Fruit fly (Drosophila melanogaster) whole organism, embryonic: Measurements from ENCODE around the gene CG15332.
A peak's percentile ranks its signal among the peaks of the same experiment; 100 is the strongest.

ENCODE experiments used
- Adf1 ChIP-seq: fragments of 200-800 bp; sonication (Bioruptor generic); IDR thresholded peaks from 2 replicates; pipeline ENCODE4 v1.3.6; 2022; ENCODE audit warnings: missing biosample characterization, missing genetic modification characterization
- Atf6 ChIP-seq: fragments of 200-800 bp; sonication (Bioruptor generic); IDR thresholded peaks from 2 replicates; pipeline ENCODE4 v1.3.6; 2022; ENCODE audit warnings: missing biosample characterization, missing genetic modification characterization
- CG12071 ChIP-seq: fragments of 200-800 bp; sonication (Bioruptor generic); optimal IDR thresholded peaks from 3 replicates; lab custom pipeline; 2018; ENCODE audit warnings: missing biosample characterization, mild to moderate bottlenecking, missing genetic modification characterization
- CG12155 ChIP-seq: fragments of 200-800 bp; sonication (Bioruptor generic); optimal IDR thresholded peaks from 3 replicates; lab custom pipeline; 2016; ENCODE audit warnings: missing biosample characterization, missing genetic modification characterization
- CG12219 ChIP-seq: fragments of 200-800 bp; sonication (Bioruptor generic); optimal IDR thresholded peaks from 3 replicates; lab custom pipeline; 2018; ENCODE audit warnings: missing biosample characterization, mild to moderate bottlenecking, missing genetic modification characterization
- CG12769 ChIP-seq: fragments of 200-800 bp; sonication (Bioruptor generic); optimal IDR thresholded peaks from 2 replicates; lab custom pipeline; 2019; ENCODE audit warnings: missing biosample characterization, mild to moderate bottlenecking, missing genetic modification characterization, moderate library complexity
- CG15269 ChIP-seq: fragments of 200-800 bp; sonication (Bioruptor generic); optimal IDR thresholded peaks from 2 replicates; lab custom pipeline; 2018; ENCODE audit warnings: missing biosample characterization, mild to moderate bottlenecking, missing genetic modification characterization, moderate library complexity
- CG1529 ChIP-seq: fragments of 200-800 bp; sonication (Bioruptor generic); optimal IDR thresholded peaks from 3 replicates; lab custom pipeline; 2018; ENCODE audit warnings: missing biosample characterization, missing genetic modification characterization
- CG30403 ChIP-seq: fragments of 200-800 bp; sonication (Bioruptor generic); optimal IDR thresholded peaks from 3 replicates; lab custom pipeline; 2016; ENCODE audit warnings: missing biosample characterization, missing genetic modification characterization
- CG3838 ChIP-seq: fragments of 200-800 bp; sonication (Bioruptor generic); optimal IDR thresholded peaks from 3 replicates; lab custom pipeline; 2016; ENCODE audit warnings: missing biosample characterization, missing genetic modification characterization
- CG3995 ChIP-seq: fragments of 200-800 bp; sonication (Bioruptor generic); optimal IDR thresholded peaks from 3 replicates; lab custom pipeline; 2016; ENCODE audit warnings: missing biosample characterization, missing genetic modification characterization
- CG43689 ChIP-seq: fragments of 200-800 bp; sonication (Bioruptor generic); IDR thresholded peaks from 2 replicates; pipeline ENCODE4 v1.3.6; 2022; ENCODE audit warnings: missing biosample characterization, missing genetic modification characterization
- CG4854 ChIP-seq: fragments of 200-800 bp; sonication (Bioruptor generic); optimal IDR thresholded peaks from 2 replicates; lab custom pipeline; 2016; ENCODE audit warnings: missing biosample characterization, missing genetic modification characterization, inconsistent platforms
- Dp ChIP-seq: fragments of 200-800 bp; sonication (Bioruptor generic); optimal IDR thresholded peaks from 2 replicates; lab custom pipeline; 2018; ENCODE audit warnings: missing biosample characterization, mild to moderate bottlenecking, missing genetic modification characterization, moderate library complexity
- Dref ChIP-seq: fragments of 200-800 bp; sonication (Bioruptor generic); IDR thresholded peaks from 2 replicates; pipeline ENCODE4 v1.3.6; 2022; ENCODE audit warnings: missing biosample characterization, missing genetic modification characterization
- ERR ChIP-seq: fragments of 200-800 bp; sonication (Bioruptor generic); optimal IDR thresholded peaks from 2 replicates; lab custom pipeline; 2016; ENCODE audit warnings: missing biosample characterization, missing genetic modification characterization
- Gug ChIP-seq: fragments of 200-800 bp; sonication (Bioruptor generic); IDR thresholded peaks from 4 replicates; pipeline ENCODE4 v1.3.6; 2022; ENCODE audit warnings: missing biosample characterization, missing genetic modification characterization
- H15 ChIP-seq: fragments of 200-800 bp; sonication (Bioruptor generic); IDR thresholded peaks from 3 replicates; pipeline ENCODE4 v1.3.6; 2022; ENCODE audit warnings: missing biosample characterization, missing genetic modification characterization
- HmgZ ChIP-seq: fragments of 200-800 bp; sonication (Bioruptor generic); optimal IDR thresholded peaks from 2 replicates; lab custom pipeline; 2018; ENCODE audit warnings: missing biosample characterization, mild to moderate bottlenecking, missing genetic modification characterization
- Sin3A ChIP-seq: fragments of >200 bp; optimal IDR thresholded peaks from 2 replicates; lab custom pipeline; 2018
- Six4 ChIP-seq: fragments of 200-800 bp; sonication (Bioruptor generic); optimal IDR thresholded peaks from 2 replicates; lab custom pipeline; 2016; ENCODE audit warnings: missing biosample characterization, missing genetic modification characterization
- Spps ChIP-seq: fragments of 200-800 bp; sonication (Bioruptor generic); optimal IDR thresholded peaks from 2 replicates; lab custom pipeline; 2018; ENCODE audit warnings: missing biosample characterization, mild to moderate bottlenecking, missing genetic modification characterization
- amos ChIP-seq: fragments of 200-800 bp; sonication (Bioruptor generic); IDR thresholded peaks from 2 replicates; pipeline ENCODE4 v1.3.6; 2022; ENCODE audit warnings: missing biosample characterization, missing genetic modification characterization; ENCODE audit not compliant: partially characterized antibody
- danr ChIP-seq: fragments of 200-800 bp; sonication (Bioruptor generic); IDR thresholded peaks from 2 replicates; pipeline ENCODE4 v1.3.6; 2022; ENCODE audit warnings: missing biosample characterization, missing genetic modification characterization
- fd102C ChIP-seq: fragments of 200-800 bp; sonication (Bioruptor generic); optimal IDR thresholded peaks from 2 replicates; lab custom pipeline; 2018; ENCODE audit warnings: missing biosample characterization, mild to moderate bottlenecking, missing genetic modification characterization, moderate library complexity
- h ChIP-seq: fragments of >200 bp; optimal IDR thresholded peaks from 2 replicates; lab custom pipeline; 2017
- lbe ChIP-seq: fragments of 200-800 bp; sonication (Bioruptor generic); optimal IDR thresholded peaks from 2 replicates; lab custom pipeline; 2016; ENCODE audit warnings: missing biosample characterization, mild to moderate bottlenecking, missing genetic modification characterization
- lilli ChIP-seq: fragments of 200-800 bp; sonication (Bioruptor generic); optimal IDR thresholded peaks from 3 replicates; lab custom pipeline; 2016; ENCODE audit warnings: missing biosample characterization, missing genetic modification characterization
- mld ChIP-seq: fragments of 200-800 bp; sonication (Bioruptor generic); IDR thresholded peaks from 3 replicates; pipeline ENCODE4 v1.3.6; 2022; ENCODE audit warnings: missing biosample characterization, missing genetic modification characterization; ENCODE audit not compliant: partially characterized antibody
- oc ChIP-seq: fragments of 200-800 bp; sonication (Bioruptor generic); optimal IDR thresholded peaks from 2 replicates; lab custom pipeline; 2018; ENCODE audit warnings: missing biosample characterization, mild to moderate bottlenecking, missing genetic modification characterization, moderate library complexity
- odd ChIP-seq: fragments of 200-800 bp; sonication (Bioruptor generic); optimal IDR thresholded peaks from 2 replicates; lab custom pipeline; 2017; ENCODE audit warnings: missing biosample characterization, mild to moderate bottlenecking, missing genetic modification characterization
- p53 ChIP-seq: fragments of 200-800 bp; sonication (Bioruptor generic); optimal IDR thresholded peaks from 2 replicates; lab custom pipeline; 2016; ENCODE audit warnings: missing biosample characterization, missing genetic modification characterization
- pita ChIP-seq: fragments of 200-800 bp; sonication (Bioruptor generic); optimal IDR thresholded peaks from 2 replicates; lab custom pipeline; 2017; ENCODE audit warnings: missing biosample characterization, mild to moderate bottlenecking, missing genetic modification characterization
- pum ChIP-seq: fragments of 200-800 bp; sonication (Bioruptor generic); optimal IDR thresholded peaks from 2 replicates; lab custom pipeline; 2016; ENCODE audit warnings: missing biosample characterization, missing genetic modification characterization
- row ChIP-seq: fragments of 200-800 bp; sonication (Bioruptor generic); IDR thresholded peaks from 3 replicates; pipeline ENCODE4 v1.3.6; 2022; ENCODE audit warnings: missing biosample characterization, missing genetic modification characterization
- run ChIP-seq: fragments of 200-800 bp; sonication (Bioruptor generic); optimal IDR thresholded peaks from 3 replicates; lab custom pipeline; 2018; ENCODE audit warnings: missing biosample characterization, mild to moderate bottlenecking, missing genetic modification characterization
- sug ChIP-seq: fragments of 200-800 bp; optimal IDR thresholded peaks from 2 replicates; lab custom pipeline; 2019; ENCODE audit warnings: missing biosample characterization, mild to moderate bottlenecking, missing genetic modification characterization, moderate library complexity
- tll ChIP-seq, 2 experiments: fragments of 200-800 bp in 1 of 2; fragments of >200 bp in 1 of 2; sonication (Bioruptor generic) in 1 of 2; optimal IDR thresholded peaks; 2 replicates each; lab custom pipeline; 2017 to 2019; ENCODE audit warnings: missing biosample characterization in 2 of 2, missing genetic modification characterization in 2 of 2, mild to moderate bottlenecking in 1 of 2, moderate library complexity in 1 of 2
- toy ChIP-seq: fragments of 200-800 bp; sonication (Bioruptor generic); IDR thresholded peaks from 2 replicates; pipeline ENCODE4 v1.3.6; 2022; ENCODE audit warnings: missing biosample characterization, missing genetic modification characterization
- wek ChIP-seq: fragments of 200-800 bp; sonication (Bioruptor generic); optimal IDR thresholded peaks from 3 replicates; lab custom pipeline; 2018; ENCODE audit warnings: missing biosample characterization, mild to moderate bottlenecking, missing genetic modification characterization, moderate library complexity
- z ChIP-seq: fragments of 200-800 bp; sonication (Bioruptor generic); IDR thresholded peaks from 3 replicates; pipeline ENCODE4 v1.3.6; 2022; ENCODE audit warnings: missing biosample characterization, missing genetic modification characterization

CG15332 gene

DNA sequence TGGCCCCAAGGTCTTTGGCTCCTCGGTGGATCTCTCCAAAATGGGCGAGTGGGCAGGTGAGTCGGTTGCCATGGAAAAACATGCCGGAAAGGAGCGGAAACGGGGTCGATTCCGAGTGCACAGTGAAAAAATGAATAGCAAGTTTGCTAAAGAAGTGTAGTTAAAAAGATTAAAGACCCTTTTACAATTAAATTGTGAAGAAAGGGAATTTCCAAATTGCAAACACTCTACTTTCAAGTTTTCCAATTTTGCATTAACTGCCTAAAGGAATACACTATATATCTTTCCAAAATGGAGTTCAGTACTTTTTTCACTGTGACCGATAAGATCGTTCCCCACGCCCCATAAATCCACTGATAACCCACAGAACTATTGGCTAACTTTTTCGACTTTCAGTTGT, 46.3 kb downstream of the CG15332 start (continued):
- no peak for TF ChIP-seq toy
- TF ChIP-seq oc (tag; lab: Kevin White, UChicago), result no peak
- TF ChIP-seq H15, result no peak
- no peak for TF ChIP-seq amos (GFP tag; lab: Robert Waterston, UW)
- no peak for TF ChIP-seq CG3995 (GFP tag; lab: Kevin White, UChicago)
- TF ChIP-seq wek, result no peak
- peak; percentile 10 for TF ChIP-seq HmgZ
- TF ChIP-seq ERR, result no peak
- TF ChIP-seq pita (GFP tag; lab: Kevin White, UChicago), result no peak
- TF ChIP-seq lbe, result no peak
- TF ChIP-seq CG12769, result no peak
- TF ChIP-seq run (tag; lab: Kevin White, UChicago), result no peak
- TF ChIP-seq CG43689 (GFP tag; lab: Robert Waterston, UW), result no peak
- no peak for TF ChIP-seq z (GFP tag; lab: Robert Waterston, UW)
- no peak for TF ChIP-seq CG3838
- peak; percentile 60; the same call in 2 of the 3 replicates for TF ChIP-seq row (GFP tag; lab: Robert Waterston, UW)
- no peak for TF ChIP-seq CG4854
- no peak for TF ChIP-seq CG1529 (GFP tag; lab: Kevin White, UChicago)
- TF ChIP-seq CG12155 (GFP tag; lab: Kevin White, UChicago), result no peak
- TF ChIP-seq mld (GFP tag; lab: Robert Waterston, UW), result no peak
- no peak for TF ChIP-seq pum (GFP tag; lab: Kevin White, UChicago)
- TF ChIP-seq Sin3A (lab: Kevin White, UChicago), result no peak
- no peak for TF ChIP-seq CG12071
- TF ChIP-seq fd102C (GFP tag; lab: Kevin White, UChicago), result no peak
- no peak for TF ChIP-seq Dp (GFP tag; lab: Kevin White, UChicago)
- no peak for TF ChIP-seq p53 (GFP tag; lab: Kevin White, UChicago)
- no peak for TF ChIP-seq odd (GFP tag; lab: Kevin White, UChicago)
- no peak for TF ChIP-seq CG12219
- TF ChIP-seq h (lab: Kevin White, UChicago), result no peak
- TF ChIP-seq danr (GFP tag; lab: Robert Waterston, UW), result no peak
- peak; percentile 24 for TF ChIP-seq CG30403 (GFP tag; lab: Kevin White, UChicago)
- TF ChIP-seq CG15269 (tag; lab: Kevin White, UChicago), result no peak
- no peak for TF ChIP-seq tll (GFP tag; optimal IDR thresholded peaks at IDR 0.05; lab: Kevin White, UChicago)
- no peak for TF ChIP-seq Gug (GFP tag; lab: Robert Waterston, UW)
- TF ChIP-seq Six4 (GFP tag; lab: Kevin White, UChicago), result no peak
- TF ChIP-seq Spps, result no peak
- TF ChIP-seq Atf6 (GFP tag; lab: Robert Waterston, UW), result no peak
- TF ChIP-seq lilli (GFP tag; lab: Kevin White, UChicago), result no peak
- TF ChIP-seq, all 482 proteins: peak for 73

- TF ChIP-seq Adf1 (GFP tag; lab: Robert Waterston, UW) (peak; percentile 5), sug (tag; lab: Kevin White, UChicago) (no peak), Dref (GFP tag; lab: Robert Waterston, UW) (0 out of 2 replicates have a peak, but pooled peaks have one; percentile 1)
Observed at dm6 chrX:7909069-7909389, 46.8 kb downstream of the CG15332 start.
